Fruit fly (Drosophila melanogaster) whole organism, embryonic: ENCODE measurements around the gene usp.
A peak's percentile ranks its signal among the peaks of the same experiment; 100 is the strongest.

Experiments used
- Atf3 ChIP-seq: fragments of 200-800 bp; sonication (Bioruptor generic); optimal IDR thresholded peaks from 3 replicates; lab custom pipeline; 2016; ENCODE audit warnings: missing biosample characterization, missing genetic modification characterization
- Bdp1 ChIP-seq: fragments of 200-800 bp; sonication (Bioruptor generic); optimal IDR thresholded peaks from 3 replicates; lab custom pipeline; 2016; ENCODE audit warnings: missing biosample characterization, missing genetic modification characterization
- CG10267 ChIP-seq: fragments of 200-800 bp; sonication (Bioruptor generic); optimal IDR thresholded peaks from 2 replicates; lab custom pipeline; 2018; ENCODE audit warnings: missing biosample characterization, mild to moderate bottlenecking, missing genetic modification characterization, moderate library complexity
- CG11695 ChIP-seq: fragments of 200-800 bp; sonication (Bioruptor generic); IDR thresholded peaks from 3 replicates; pipeline ENCODE4 v1.3.6; 2022; ENCODE audit warnings: missing biosample characterization, missing genetic modification characterization
- CG12391 ChIP-seq: fragments of 200-800 bp; sonication (Bioruptor generic); optimal IDR thresholded peaks from 3 replicates; lab custom pipeline; 2018; ENCODE audit warnings: missing biosample characterization, mild to moderate bottlenecking, missing genetic modification characterization, moderate library complexity
- CG12769 ChIP-seq: fragments of 200-800 bp; sonication (Bioruptor generic); optimal IDR thresholded peaks from 2 replicates; lab custom pipeline; 2019; ENCODE audit warnings: missing biosample characterization, mild to moderate bottlenecking, missing genetic modification characterization, moderate library complexity
- CG17802 ChIP-seq: fragments of 200-800 bp; sonication (Bioruptor generic); optimal IDR thresholded peaks from 2 replicates; lab custom pipeline; 2018; ENCODE audit warnings: missing biosample characterization, mild to moderate bottlenecking, missing genetic modification characterization, moderate library complexity
- CG2129 ChIP-seq: fragments of 200-800 bp; sonication (Bioruptor generic); IDR thresholded peaks from 2 replicates; pipeline ENCODE4 v1.3.6; 2022; ENCODE audit warnings: missing biosample characterization, missing genetic modification characterization; ENCODE audit not compliant: partially characterized antibody
- CG2202 ChIP-seq: fragments of 200-800 bp; sonication (Bioruptor generic); optimal IDR thresholded peaks from 2 replicates; lab custom pipeline; 2018; ENCODE audit warnings: missing biosample characterization, mild to moderate bottlenecking, missing genetic modification characterization
- CG2678 ChIP-seq: fragments of 200-800 bp; sonication (Bioruptor generic); optimal IDR thresholded peaks from 3 replicates; lab custom pipeline; 2019; ENCODE audit warnings: missing biosample characterization, mild to moderate bottlenecking, missing genetic modification characterization, moderate library complexity
- CG2875 ChIP-seq: fragments of 200-800 bp; sonication (Bioruptor generic); optimal IDR thresholded peaks from 2 replicates; lab custom pipeline; 2017; ENCODE audit warnings: missing biosample characterization, mild to moderate bottlenecking, missing genetic modification characterization, missing genetic modification reagents
- CG31441 ChIP-seq: fragments of 200-800 bp; sonication (Bioruptor generic); IDR thresholded peaks from 2 replicates; pipeline ENCODE4 v1.3.6; 2022; ENCODE audit warnings: missing biosample characterization, missing genetic modification characterization
- CG3163 ChIP-seq: fragments of 200-800 bp; sonication (Bioruptor generic); optimal IDR thresholded peaks from 3 replicates; lab custom pipeline; 2016; ENCODE audit warnings: missing biosample characterization, missing genetic modification characterization
- CG4360 ChIP-seq: fragments of 200-800 bp; sonication (Bioruptor generic); IDR thresholded peaks from 2 replicates; pipeline ENCODE4 v1.3.6; 2022; ENCODE audit warnings: missing biosample characterization, missing genetic modification characterization
- CG4854 ChIP-seq: fragments of 200-800 bp; sonication (Bioruptor generic); optimal IDR thresholded peaks from 2 replicates; lab custom pipeline; 2016; ENCODE audit warnings: missing biosample characterization, missing genetic modification characterization, inconsistent platforms
- CG7839 ChIP-seq: fragments of 200-800 bp; sonication (Bioruptor generic); optimal IDR thresholded peaks from 3 replicates; lab custom pipeline; 2018; ENCODE audit warnings: missing biosample characterization, mild to moderate bottlenecking, missing genetic modification characterization, moderate library complexity
- CG8388 ChIP-seq: fragments of 200-800 bp; sonication (Bioruptor generic); optimal IDR thresholded peaks from 2 replicates; lab custom pipeline; 2019; ENCODE audit warnings: missing biosample characterization, mild to moderate bottlenecking, missing genetic modification characterization, moderate library complexity
- CG8765 ChIP-seq: fragments of 200-800 bp; sonication (Bioruptor generic); IDR thresholded peaks from 2 replicates; pipeline ENCODE4 v1.3.6; 2022; ENCODE audit warnings: missing biosample characterization, missing genetic modification characterization
- E2f2 ChIP-seq: fragments of 200-800 bp; sonication (Bioruptor generic); IDR thresholded peaks from 2 replicates; pipeline ENCODE4 v1.3.6; 2022; ENCODE audit warnings: missing biosample characterization, missing genetic modification characterization
- Eip74EF ChIP-seq, 2 experiments: fragments of 200-800 bp in 1 of 2; fragments of >200 bp in 1 of 2; sonication (Bioruptor generic) in 1 of 2; optimal IDR thresholded peaks; 2 replicates each; lab custom pipeline; 2017 to 2019; ENCODE audit warnings: missing biosample characterization in 2 of 2, missing genetic modification characterization in 2 of 2, mild to moderate bottlenecking in 1 of 2, moderate library complexity in 1 of 2
- Gsc ChIP-seq: fragments of 200-800 bp; sonication (Bioruptor generic); IDR thresholded peaks from 2 replicates; pipeline ENCODE4 v1.3.6; 2022; ENCODE audit warnings: missing biosample characterization, missing genetic modification characterization
- NfI ChIP-seq: fragments of 200-800 bp; sonication (Bioruptor generic); optimal IDR thresholded peaks from 3 replicates; lab custom pipeline; 2018; ENCODE audit warnings: missing biosample characterization, mild to moderate bottlenecking, missing genetic modification characterization, moderate library complexity
- Oli ChIP-seq: fragments of 200-800 bp; sonication (Bioruptor generic); optimal IDR thresholded peaks from 2 replicates; lab custom pipeline; 2018; ENCODE audit warnings: missing biosample characterization, mild to moderate bottlenecking, missing genetic modification characterization, moderate library complexity
- Poxn ChIP-seq: fragments of 200-800 bp; sonication (Bioruptor generic); IDR thresholded peaks from 2 replicates; pipeline ENCODE4 v1.3.6; 2022; ENCODE audit warnings: missing biosample characterization, missing genetic modification characterization
- Rfx ChIP-seq: fragments of 200-800 bp; sonication (Bioruptor generic); IDR thresholded peaks from 2 replicates; pipeline ENCODE4 v1.3.6; 2022; ENCODE audit warnings: missing biosample characterization, missing genetic modification characterization
- Side ChIP-seq: fragments of 200-800 bp; sonication (Bioruptor generic); optimal IDR thresholded peaks from 2 replicates; lab custom pipeline; 2016; ENCODE audit warnings: missing biosample characterization, missing genetic modification characterization
- Sry-δ ChIP-seq: fragments of 200-800 bp; sonication (Bioruptor generic); optimal IDR thresholded peaks from 2 replicates; lab custom pipeline; 2016; ENCODE audit warnings: missing biosample characterization, missing genetic modification characterization
- YL-1 ChIP-seq: fragments of 200-800 bp; sonication (Bioruptor generic); optimal IDR thresholded peaks from 3 replicates; lab custom pipeline; 2017; ENCODE audit warnings: missing biosample characterization, mild to moderate bottlenecking, missing genetic modification characterization
- abd-A ChIP-seq: fragments of 200-800 bp; sonication (Bioruptor generic); optimal IDR thresholded peaks from 3 replicates; lab custom pipeline; 2019; ENCODE audit warnings: missing biosample characterization, mild to moderate bottlenecking, missing genetic modification characterization, moderate library complexity
- ara ChIP-seq: fragments of 200-800 bp; sonication (Bioruptor generic); IDR thresholded peaks from 2 replicates; pipeline ENCODE4 v1.3.6; 2022; ENCODE audit warnings: missing biosample characterization, missing genetic modification characterization
- az2 ChIP-seq: fragments of 200-800 bp; sonication (Bioruptor generic); optimal IDR thresholded peaks from 3 replicates; lab custom pipeline; 2016; ENCODE audit warnings: missing biosample characterization, missing genetic modification characterization
- cad ChIP-seq: fragments of >200 bp; optimal IDR thresholded peaks from 2 replicates; lab custom pipeline; 2017; ENCODE audit warnings: missing biosample characterization, missing genetic modification characterization
- crol ChIP-seq: fragments of 200-800 bp; sonication (Bioruptor generic); IDR thresholded peaks from 2 replicates; pipeline ENCODE4 v1.3.6; 2022; ENCODE audit warnings: missing biosample characterization, missing genetic modification characterization
- da ChIP-seq: fragments of 200-800 bp; sonication (Bioruptor generic); optimal IDR thresholded peaks from 2 replicates; lab custom pipeline; 2016; ENCODE audit warnings: missing biosample characterization, missing genetic modification characterization
- danr ChIP-seq: fragments of 200-800 bp; sonication (Bioruptor generic); IDR thresholded peaks from 2 replicates; pipeline ENCODE4 v1.3.6; 2022; ENCODE audit warnings: missing biosample characterization, missing genetic modification characterization
- dmrt11E ChIP-seq: fragments of 200-800 bp; sonication (Bioruptor generic); optimal IDR thresholded peaks from 3 replicates; lab custom pipeline; 2018; ENCODE audit warnings: missing biosample characterization, mild to moderate bottlenecking, missing genetic modification characterization, moderate library complexity
- en ChIP-seq: fragments of 200-800 bp; sonication (Bioruptor generic); optimal IDR thresholded peaks from 2 replicates; lab custom pipeline; 2016; ENCODE audit warnings: missing biosample characterization, missing genetic modification characterization
- esg ChIP-seq: fragments of 200-800 bp; sonication (Bioruptor generic); conservative IDR thresholded peaks from 2 replicates; pipeline ENCODE4 v1.3.6; 2022; ENCODE audit warnings: missing biosample characterization, missing genetic modification characterization
- fd102C ChIP-seq: fragments of 200-800 bp; sonication (Bioruptor generic); optimal IDR thresholded peaks from 2 replicates; lab custom pipeline; 2018; ENCODE audit warnings: missing biosample characterization, mild to moderate bottlenecking, missing genetic modification characterization, moderate library complexity
- fru ChIP-seq: fragments of >200 bp; optimal IDR thresholded peaks from 2 replicates; lab custom pipeline; 2017
- gcm2 ChIP-seq: fragments of 200-800 bp; sonication (Bioruptor generic); optimal IDR thresholded peaks from 2 replicates; lab custom pipeline; 2016; ENCODE audit warnings: missing biosample characterization, missing genetic modification characterization
- gt ChIP-seq: fragments of 200-800 bp; sonication (Bioruptor generic); IDR thresholded peaks from 2 replicates; pipeline ENCODE4 v1.3.6; 2022; ENCODE audit warnings: missing biosample characterization, missing genetic modification characterization
- her ChIP-seq: fragments of 200-800 bp; sonication (Bioruptor generic); optimal IDR thresholded peaks from 2 replicates; lab custom pipeline; 2016; ENCODE audit warnings: missing biosample characterization, missing genetic modification characterization
- lov ChIP-seq, 2 experiments: fragments of 200-800 bp in 1 of 2; fragments of >200 bp in 1 of 2; sonication (Bioruptor generic) in 1 of 2; IDR thresholded peaks in 1 of 2; optimal IDR thresholded peaks in 1 of 2; 2 replicates in 1 of 2; 3 replicates in 1 of 2; pipeline versions ENCODE4 v1.3.6 to Lab custom; 2017 to 2022; ENCODE audit warnings: missing biosample characterization in 1 of 2, missing genetic modification characterization in 1 of 2
- otp ChIP-seq: fragments of 200-800 bp; sonication (Bioruptor generic); IDR thresholded peaks from 3 replicates; pipeline ENCODE4, ENCODE4 v1.3.6; 2022; ENCODE audit warnings: missing biosample characterization, missing genetic modification characterization
- slp2 ChIP-seq: fragments of 200-800 bp; sonication (Bioruptor generic); optimal IDR thresholded peaks from 2 replicates; lab custom pipeline; 2016; ENCODE audit warnings: missing biosample characterization, missing genetic modification characterization
- sna ChIP-seq: fragments of 200-800 bp; sonication (Bioruptor generic); IDR thresholded peaks from 2 replicates; pipeline ENCODE4 v1.3.6; 2022; ENCODE audit warnings: missing biosample characterization, missing genetic modification characterization; ENCODE audit not compliant: partially characterized antibody
- tup ChIP-seq: fragments of 200-800 bp; sonication (Bioruptor generic); optimal IDR thresholded peaks from 2 replicates; lab custom pipeline; 2016; ENCODE audit warnings: missing biosample characterization, mild to moderate bottlenecking, missing genetic modification characterization, moderate library complexity
- tx ChIP-seq: fragments of 200-800 bp; sonication (Bioruptor generic); optimal IDR thresholded peaks from 2 replicates; lab custom pipeline; 2016; ENCODE audit warnings: missing biosample characterization, missing genetic modification characterization
- unpg ChIP-seq: fragments of 200-800 bp; sonication (Bioruptor generic); optimal IDR thresholded peaks from 3 replicates; lab custom pipeline; 2018; ENCODE audit warnings: missing biosample characterization, mild to moderate bottlenecking, missing genetic modification characterization, moderate library complexity

usp gene

DNA sequence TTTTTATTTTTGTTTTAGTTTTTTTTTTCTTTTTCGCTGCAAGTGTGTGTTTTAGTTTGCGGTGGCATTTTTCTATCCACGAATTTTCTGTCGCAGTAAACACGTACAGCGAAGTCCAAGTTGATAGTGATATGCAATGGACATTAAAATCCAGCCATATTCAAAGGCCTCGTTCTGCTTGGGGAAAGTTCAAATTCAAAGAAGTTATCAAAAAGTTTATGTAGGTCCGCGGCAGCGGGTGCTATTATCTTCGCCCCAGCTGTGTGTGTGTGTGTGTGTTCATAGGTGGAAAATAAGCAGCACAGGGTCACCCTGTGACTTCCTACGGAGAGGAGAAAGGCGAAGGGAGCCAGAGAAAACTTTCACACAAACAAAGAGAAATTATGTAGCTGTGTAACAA, 45.4 kb upstream of the usp start (continued):
- TF ChIP-seq CG17802 (tag; lab: Kevin White, UChicago), result peak; percentile 14
- 0 out of 2 replicates have a peak, but pooled peaks have one; percentile 16 for TF ChIP-seq gt (GFP tag; lab: Robert Waterston, UW)
- peak; percentile 47 for TF ChIP-seq CG2875 (GFP tag; lab: Kevin White, UChicago)
- peak; percentile 36 for TF ChIP-seq tx
- TF ChIP-seq unpg (GFP tag; lab: Kevin White, UChicago), result peak; percentile 60
- peak; percentile 65 for TF ChIP-seq CG12391 (tag; lab: Kevin White, UChicago)
- TF ChIP-seq CG7839 (tag; lab: Kevin White, UChicago), result peak; percentile 69
- peak; percentile 22 for TF ChIP-seq Side (GFP tag; lab: Kevin White, UChicago)
- no peak for TF ChIP-seq fru
- TF ChIP-seq Bdp1, result no peak
- TF ChIP-seq YL-1, result no peak
- TF ChIP-seq tup, result no peak
- TF ChIP-seq CG2678 (tag; lab: Kevin White, UChicago), result peak; percentile 57
- TF ChIP-seq CG4854 (GFP tag; lab: Kevin White, UChicago), result no peak
- no peak for TF ChIP-seq CG2202
- peak; percentile 43 for TF ChIP-seq Atf3 (GFP tag; lab: Kevin White, UChicago)
- peak; percentile 5 for TF ChIP-seq CG10267
- TF ChIP-seq NfI (GFP tag; lab: Kevin White, UChicago), result peak; percentile 68
- peak; percentile 55 for TF ChIP-seq dmrt11E
- 0 out of 3 replicates have a peak, but pooled peaks have one; percentile 41 for TF ChIP-seq otp (GFP tag; lab: Robert Waterston, UW)
- TF ChIP-seq abd-A, result no peak
- peak; percentile 53; the same call in 1 of the 3 replicates for TF ChIP-seq CG11695 (GFP tag; lab: Robert Waterston, UW)
- TF ChIP-seq esg (GFP tag; lab: Robert Waterston, UW), result peak; percentile 35; the same call in 1 of the 2 replicates
- TF ChIP-seq CG8765 (GFP tag; lab: Robert Waterston, UW), result no peak
- TF ChIP-seq Rfx (GFP tag; lab: Robert Waterston, UW), result peak; percentile 48; the same call in 1 of the 2 replicates
- TF ChIP-seq Oli, result peak; percentile 68
- TF ChIP-seq az2 (GFP tag; lab: Kevin White, UChicago), result peak; percentile 47
- TF ChIP-seq Sry-δ (GFP tag; lab: Kevin White, UChicago), result no peak
- TF ChIP-seq gcm2 (GFP tag; lab: Kevin White, UChicago), result no peak
- TF ChIP-seq Poxn (GFP tag; lab: Robert Waterston, UW), result no peak
- TF ChIP-seq ara (GFP tag; lab: Robert Waterston, UW), result peak; percentile 17; the same call in 1 of the 2 replicates
- TF ChIP-seq CG31441 (GFP tag; lab: Robert Waterston, UW), result peak; percentile 56; the same call in 1 of the 2 replicates
- peak; percentile 67 for TF ChIP-seq CG12769
- TF ChIP-seq da, result no peak
- no peak for TF ChIP-seq en (GFP tag; lab: Kevin White, UChicago)
- TF ChIP-seq CG2129 (GFP tag; lab: Robert Waterston, UW), result no peak
- TF ChIP-seq fd102C (GFP tag; lab: Kevin White, UChicago), result no peak
- TF ChIP-seq CG3163, result peak; percentile 6
- TF ChIP-seq her (GFP tag; lab: Kevin White, UChicago), result peak; percentile 54
- TF ChIP-seq cad (GFP tag; lab: Kevin White, UChicago), result no peak
- TF ChIP-seq lov (optimal IDR thresholded peaks at IDR 0.05; lab: Kevin White, UChicago), result no peak
- TF ChIP-seq lov (GFP tag; IDR thresholded peaks at IDR 0.05; lab: Robert Waterston, UW), result 0 out of 3 replicates have a peak, but pooled peaks have one; percentile 48
- TF ChIP-seq CG4360 (GFP tag; lab: Robert Waterston, UW), result 0 out of 2 replicates have a peak, but pooled peaks have one; percentile 33
- peak; percentile 14 for TF ChIP-seq slp2 (GFP tag; lab: Kevin White, UChicago)
- peak in 1 of 2 experiments; percentile 3 for TF ChIP-seq Eip74EF (GFP tag; optimal IDR thresholded peaks at IDR 0.05; lab: Kevin White, UChicago)
- peak; percentile 24; the same call in 1 of the 2 replicates for TF ChIP-seq Gsc (GFP tag; lab: Robert Waterston, UW)
- no peak for TF ChIP-seq sna
- TF ChIP-seq crol (GFP tag; lab: Robert Waterston, UW), result no peak
- TF ChIP-seq CG8388 (GFP tag; lab: Kevin White, UChicago), result peak; percentile 70
- peak; percentile 40; the same call in 1 of the 2 replicates for TF ChIP-seq danr (GFP tag; lab: Robert Waterston, UW)
- peak; percentile 43; the same call in 1 of the 2 replicates for TF ChIP-seq E2f2 (GFP tag; lab: Robert Waterston, UW)
